Fruit fly (Drosophila melanogaster) S2 (cell line): ENCODE data around the gene Ip259.

ENCODE experiments used
- CG8478 ChIP-seq: fragments of >200 bp; optimal IDR thresholded peaks from 2 replicates; lab custom pipeline; 2018
- CTCF ChIP-seq, 2 experiments: fragments of >200 bp; optimal IDR thresholded peaks; 2 replicates each; lab custom pipeline; 2018

- TF ChIP-seq CG8478 (lab: Kevin White, UChicago) (no peak), CTCF (optimal IDR thresholded peaks at IDR 0.05; lab: Kevin White, UChicago) (no peak)
Observed at dm6 chr2L:10418981-10419380, 10.8 kb downstream of the Ip259 start, which contains the start of gene RfC3.
